Fruit fly (Drosophila melanogaster) whole organism, prepupa: ENCODE results near the gene CG14183.

Source experiments
- CG10631 ChIP-seq: fragments of 200-800 bp; sonication (Bioruptor generic); optimal IDR thresholded peaks from 2 replicates; lab custom pipeline; 2016; ENCODE audit warnings: missing biosample characterization, missing genetic modification characterization
- CG11762 ChIP-seq: fragments of 200-800 bp; sonication (Bioruptor generic); optimal IDR thresholded peaks from 3 replicates; lab custom pipeline; 2016; ENCODE audit warnings: missing biosample characterization, missing genetic modification characterization; ENCODE audit not compliant: insufficient read depth
- CG3032 ChIP-seq: fragments of 200-800 bp; optimal IDR thresholded peaks from 2 replicates; lab custom pipeline; 2019; ENCODE audit warnings: missing biosample characterization, mild to moderate bottlenecking, missing genetic modification characterization, moderate library complexity
- CG31627 ChIP-seq: fragments of 200-800 bp; sonication (Bioruptor generic); optimal IDR thresholded peaks from 3 replicates; lab custom pipeline; 2016; ENCODE audit warnings: missing biosample characterization, missing genetic modification characterization
- CG3919 ChIP-seq: fragments of 200-800 bp; sonication (Bioruptor generic); optimal IDR thresholded peaks from 3 replicates; lab custom pipeline; 2016; ENCODE audit warnings: missing biosample characterization, missing genetic modification characterization
- CG4318 ChIP-seq: fragments of 200-800 bp; sonication (Bioruptor generic); optimal IDR thresholded peaks from 3 replicates; lab custom pipeline; 2017; ENCODE audit warnings: missing biosample characterization, mild to moderate bottlenecking, missing genetic modification characterization
- CG6163 ChIP-seq: fragments of 200-800 bp; sonication (Bioruptor generic); IDR thresholded peaks from 3 replicates; pipeline ENCODE4 v1.3.6; 2022; ENCODE audit warnings: missing biosample characterization, missing genetic modification characterization
- CG6276 ChIP-seq: fragments of 200-800 bp; sonication (Bioruptor generic); optimal IDR thresholded peaks from 2 replicates; lab custom pipeline; 2017; ENCODE audit warnings: missing biosample characterization, mild to moderate bottlenecking, missing genetic modification characterization
- CG6854 ChIP-seq: fragments of 200-800 bp; sonication (Bioruptor generic); optimal IDR thresholded peaks from 2 replicates; lab custom pipeline; 2017; ENCODE audit warnings: missing biosample characterization, mild to moderate bottlenecking, missing genetic modification characterization
- Ets21C ChIP-seq: fragments of 200-800 bp; sonication (Bioruptor generic); optimal IDR thresholded peaks from 3 replicates; lab custom pipeline; 2016; ENCODE audit warnings: missing biosample characterization, missing genetic modification characterization
- Sox14 ChIP-seq: fragments of 200-800 bp; sonication (Bioruptor generic); optimal IDR thresholded peaks from 3 replicates; lab custom pipeline; 2016; ENCODE audit warnings: missing biosample characterization, missing genetic modification characterization
- achi ChIP-seq: fragments of 200-800 bp; sonication (Bioruptor generic); optimal IDR thresholded peaks from 3 replicates; lab custom pipeline; 2016; ENCODE audit warnings: missing biosample characterization, missing genetic modification characterization

dm6 chr3L:20003235-20003493 lies 24.5 kb downstream of the CG14183 start:
- TF ChIP-seq CG3919 (no peak), Ets21C (GFP tag; lab: Kevin White, UChicago) (no peak), CG6854 (no peak), CG6163 (no peak), CG10631 (GFP tag; lab: Kevin White, UChicago) (no peak), CG11762 (no peak), CG6276 (GFP tag; lab: Kevin White, UChicago) (no peak), CG3032 (no peak), achi (GFP tag; lab: Kevin White, UChicago) (no peak), CG4318 (GFP tag; lab: Kevin White, UChicago) (no peak), CG31627 (GFP tag; lab: Kevin White, UChicago) (no peak), Sox14 (GFP tag; lab: Kevin White, UChicago) (no peak)
